Worm (Caenorhabditis elegans): Measurements from ENCODE around the gene Y42H9AR.2.

The Y42H9AR.2 gene

DNA sequence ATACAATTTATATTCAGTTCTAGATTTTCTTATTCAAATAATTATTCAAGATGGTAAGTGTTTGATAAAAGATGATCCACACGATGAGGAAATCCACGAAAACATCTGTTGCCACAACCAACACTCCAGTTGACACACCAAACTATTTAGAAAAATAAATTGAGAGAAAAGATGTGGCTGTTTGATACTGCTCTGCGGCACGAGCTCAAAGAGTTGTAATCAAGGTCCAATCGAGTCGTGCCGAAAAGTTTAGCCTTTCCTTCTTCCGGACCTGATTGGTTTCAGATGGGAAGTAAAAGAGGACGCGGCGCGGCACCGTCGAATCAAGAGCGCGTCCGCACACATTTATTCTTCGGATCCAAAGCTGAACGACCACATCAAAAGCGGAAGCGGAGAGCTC lies 36.8 kb downstream of the Y42H9AR.2 start:
- TF ChIP-seq F13H6.1 (tag; optimal IDR thresholded peaks at IDR 0.05) (no peak), unc-62 (GFP tag; optimal IDR thresholded peaks at IDR 0.05) (no peak), ceh-16 (tag; optimal IDR thresholded peaks at IDR 0.05) (no peak), ama-1 (optimal IDR thresholded peaks at IDR 0.05) (no peak), blmp-1 (tag; optimal IDR thresholded peaks at IDR 0.05; ENCODE audit: insufficient read depth) (no peak), nhr-6 (tag; optimal IDR thresholded peaks at IDR 0.05) (no peak), peb-1 (tag; optimal IDR thresholded peaks at IDR 0.05) (no peak), mab-5 (tag; optimal IDR thresholded peaks at IDR 0.05) (no peak), ZK546.5 (tag; optimal IDR thresholded peaks at IDR 0.05) (no peak), C34F6.9 (tag; optimal IDR thresholded peaks at IDR 0.05) (no peak), ztf-4 (tag; optimal IDR thresholded peaks at IDR 0.05) (no peak), lsy-2 (tag; optimal IDR thresholded peaks at IDR 0.05) (no peak)

DNA sequence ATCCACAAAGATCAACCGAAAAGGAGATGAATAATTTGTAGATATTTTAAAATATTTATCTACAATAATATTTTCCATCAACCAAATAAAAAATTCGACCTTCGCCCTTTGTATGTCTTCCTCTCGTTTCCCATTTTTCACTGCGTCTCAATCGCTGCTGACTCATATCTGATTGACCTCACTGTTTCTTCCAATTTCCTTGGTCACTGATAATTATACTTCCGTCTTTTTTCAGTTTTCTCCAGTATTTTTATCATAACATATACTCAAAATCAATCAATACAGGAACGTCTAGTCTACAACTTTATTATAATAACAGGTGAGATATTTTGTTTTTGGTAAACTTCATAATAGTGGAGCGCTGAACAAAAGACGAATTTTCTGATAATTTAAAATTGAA lies 39.3 kb downstream of the Y42H9AR.2 start, which contains the start of gene pmk-3:
TSS of gene pmk-3 (plus strand) at position 236 of the 400 bp plus-strand sequence.
- TF ChIP-seq sma-3 (GFP tag; optimal IDR thresholded peaks at IDR 0.05) = no peak
- TF ChIP-seq nhr-6 (tag; optimal IDR thresholded peaks at IDR 0.05) = no peak
- no peak for TF ChIP-seq ZK546.5 (tag; optimal IDR thresholded peaks at IDR 0.05)
- TF ChIP-seq fos-1 (tag; optimal IDR thresholded peaks at IDR 0.05) = peak; percentile 96

ce11 chrIV:8142735-8143550 lies 43.2 kb downstream of the Y42H9AR.2 start, which contains the start of gene pmk-2:
Gene pmk-2 (plus strand): TSS chrIV:8143500.
- TF ChIP-seq Y55F3AM.14 (GFP tag; optimal IDR thresholded peaks at IDR 0.05) = no peak
- peak; percentile 47 for TF ChIP-seq dmd-4 (tag; optimal IDR thresholded peaks at IDR 0.05)
- no peak for TF ChIP-seq nhr-10 (tag; optimal IDR thresholded peaks at IDR 0.05)
- TF ChIP-seq crh-2 (tag; optimal IDR thresholded peaks at IDR 0.05) = peak; percentile 52
- TF ChIP-seq peb-1 (tag; optimal IDR thresholded peaks at IDR 0.05) = no peak
- no peak for TF ChIP-seq nhr-129 (tag; optimal IDR thresholded peaks at IDR 0.05)
- no peak for TF ChIP-seq mab-5 (tag; optimal IDR thresholded peaks at IDR 0.05)
- no peak for TF ChIP-seq nhr-21 (tag; optimal IDR thresholded peaks at IDR 0.05)
- peak; percentile 67 for TF ChIP-seq C34F6.9 (tag; optimal IDR thresholded peaks at IDR 0.05)
- peak; percentile 4 for TF ChIP-seq snpc-4 (tag; optimal IDR thresholded peaks at IDR 0.05)
- no peak for TF ChIP-seq ztf-11 (tag; optimal IDR thresholded peaks at IDR 0.05)
- TF ChIP-seq lin-11 (tag; optimal IDR thresholded peaks at IDR 0.05) = no peak
- TF ChIP-seq lin-13 (GFP tag; optimal IDR thresholded peaks at IDR 0.05) = peak; percentile 24
- no peak for TF ChIP-seq nhr-23 (tag; optimal IDR thresholded peaks at IDR 0.05)
- peak; percentile 46 for TF ChIP-seq unc-55 (GFP tag; optimal IDR thresholded peaks at IDR 0.05)
- peak; percentile 54 for TF ChIP-seq fos-1 (tag; optimal IDR thresholded peaks at IDR 0.05)
- peak in 1 of 2 experiments; percentile 54 for TF ChIP-seq lsy-2 (tag; optimal IDR thresholded peaks at IDR 0.05)

ce11 chrIV:8144341-8144740 lies 44.6 kb downstream of the Y42H9AR.2 start:
- TF ChIP-seq unc-55 (GFP tag; optimal IDR thresholded peaks at IDR 0.05) (peak; percentile 66), R02D3.7 (tag; optimal IDR thresholded peaks at IDR 0.05) (no peak)

DNA sequence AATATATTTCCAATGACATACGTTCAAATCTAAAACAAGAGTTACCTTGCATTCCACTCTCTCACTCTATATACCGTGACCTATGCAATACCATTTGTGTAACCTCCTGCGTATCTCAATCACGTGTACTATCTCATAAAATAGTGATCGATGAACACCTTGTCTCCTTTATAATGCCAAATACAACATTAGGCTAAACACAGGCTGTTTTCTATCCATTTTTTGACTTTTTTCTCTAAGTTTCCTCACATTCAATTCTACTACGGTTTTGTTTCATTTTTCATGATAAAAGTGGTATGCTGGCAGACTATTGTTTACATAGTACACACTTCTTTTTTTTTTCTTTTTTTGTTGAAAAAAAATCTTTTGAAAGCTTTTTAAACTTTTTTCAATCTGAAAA lies 46.6 kb downstream of the Y42H9AR.2 start:
- no peak for TF ChIP-seq nhr-77 (tag; optimal IDR thresholded peaks at IDR 0.05)
- TF ChIP-seq fos-1 (tag; optimal IDR thresholded peaks at IDR 0.05) = peak; percentile 19
- peak; percentile 86 for TF ChIP-seq nhr-25 (tag; optimal IDR thresholded peaks at IDR 0.05)
- peak; percentile 31 for TF ChIP-seq nhr-21 (tag; optimal IDR thresholded peaks at IDR 0.05)
- TF ChIP-seq blmp-1 (tag; optimal IDR thresholded peaks at IDR 0.05; ENCODE audit: insufficient read depth) = no peak
- peak; percentile 47 for TF ChIP-seq sma-9 (GFP tag; optimal IDR thresholded peaks at IDR 0.05)
- no peak for TF ChIP-seq sma-9 (tag; optimal IDR thresholded peaks at IDR 0.05)
- TF ChIP-seq lsy-2 (tag; optimal IDR thresholded peaks at IDR 0.05) = peak in 1 of 2 experiments; percentile 11
- TF ChIP-seq nhr-129 (tag; optimal IDR thresholded peaks at IDR 0.05) = peak; percentile 42
- no peak for TF ChIP-seq alr-1 (tag; optimal IDR thresholded peaks at IDR 0.05)
- peak; percentile 29 for TF ChIP-seq gmeb-1 (tag; optimal IDR thresholded peaks at IDR 0.05)
- peak; percentile 53 for TF ChIP-seq crh-2 (tag; optimal IDR thresholded peaks at IDR 0.05)
- peak; percentile 60 to 69 for TF ChIP-seq mdl-1 (tag; optimal IDR thresholded peaks at IDR 0.05)
- TF ChIP-seq unc-55 (GFP tag; optimal IDR thresholded peaks at IDR 0.05) = no peak
- TF ChIP-seq C34F6.9 (tag; optimal IDR thresholded peaks at IDR 0.05) = peak; percentile 44
- TF ChIP-seq F13H6.1 (tag; optimal IDR thresholded peaks at IDR 0.05) = peak; percentile 28
- TF ChIP-seq ztf-1 (GFP tag; conservative IDR thresholded peaks at IDR 0.05) = no peak

All from whole organism, L2 larva.